Worm (Caenorhabditis elegans) whole organism, L2 larva: ENCODE measurements around the gene fip-3.
A peak's percentile ranks its signal among the peaks of the same experiment; 100 is the strongest.

Experiments
- ama-1 ChIP-seq: fragments of 150-350 bp; optimal IDR thresholded peaks from 2 replicates; lab custom pipeline; 2018; ENCODE audit warnings: inconsistent platforms
- lsy-2 ChIP-seq, 2 experiments: fragments of 150-350 bp in 1 of 2; sonication (generic microtip) in 1 of 2; optimal IDR thresholded peaks; 2 replicates each; lab custom pipeline; 2014 to 2017; ENCODE audit warnings: missing biosample characterization in 2 of 2, missing genetic modification characterization in 2 of 2
- nhr-6 ChIP-seq: fragments of 150-350 bp; optimal IDR thresholded peaks from 2 replicates; lab custom pipeline; 2014; ENCODE audit warnings: missing biosample characterization, missing genetic modification characterization
- skn-1 ChIP-seq: sonication (generic microtip); optimal IDR thresholded peaks from 2 replicates; lab custom pipeline; 2017; ENCODE audit warnings: missing biosample characterization, missing genetic modification characterization
- zag-1 ChIP-seq: fragments of 150-350 bp; optimal IDR thresholded peaks from 2 replicates; lab custom pipeline; 2014; ENCODE audit warnings: missing biosample characterization, missing genetic modification characterization

ce11 chrIII:8636803-8637202 lies 47.5 kb upstream of the fip-3 start:
- TF ChIP-seq ama-1 (lab: Kevin White, UChicago) = no peak
- no peak for TF ChIP-seq zag-1
- TF ChIP-seq lsy-2 (tag; optimal IDR thresholded peaks at IDR 0.05; lab: Kevin White, UChicago) = peak in 1 of 2 experiments; percentile 52
- no peak for TF ChIP-seq nhr-6 (tag; lab: Kevin White, UChicago)
- no peak for TF ChIP-seq skn-1
